Fruit fly (Drosophila melanogaster) ovary, adult (tissue): ENCODE measurements around the gene CG33784.

Experiments
- CG17801 ChIP-seq: fragments of 200-800 bp; optimal IDR thresholded peaks from 2 replicates; lab custom pipeline; 2019; ENCODE audit warnings: missing biosample characterization, mild to moderate bottlenecking, missing genetic modification characterization, moderate library complexity; ENCODE audit not compliant: partially characterized antibody

Gene CG33784

DNA sequence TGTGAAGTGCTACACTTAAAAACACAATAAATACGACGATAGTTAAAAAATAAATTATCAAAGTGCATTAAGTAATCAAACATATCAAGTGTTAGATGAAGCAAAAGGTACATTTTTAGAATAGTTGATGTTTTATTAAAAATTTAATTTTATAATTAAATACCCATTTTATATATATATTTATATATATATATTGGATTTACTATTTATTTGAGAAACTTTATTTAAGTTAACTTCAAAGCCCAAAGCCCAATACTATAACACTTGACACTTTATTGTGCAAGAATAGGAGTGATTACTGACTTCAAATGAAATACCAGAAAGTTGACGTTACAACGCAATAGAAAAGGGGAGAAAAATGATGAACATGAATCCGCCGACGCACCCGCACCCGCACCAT, 3.1 kb downstream of the CG33784 start, which contains the start of gene nerfin-2:
Gene nerfin-2 (plus strand): TSS at position 301 of the 400 bp plus-strand sequence.
- TF ChIP-seq CG17801, result no peak

- TF ChIP-seq CG17801, result peak; percentile 41
These were observed 7.7 kb downstream of the CG33784 start, which contains the start of gene Alp13 for dm6 chr3R:10075323-10075788. Gene Alp13, minus strand, starts transcription at chr3R:10075373.

- TF ChIP-seq CG17801, result peak; percentile 56
These were observed 9.0 kb downstream of the CG33784 start for dm6 chr3R:10076665-10077064.

DNA sequence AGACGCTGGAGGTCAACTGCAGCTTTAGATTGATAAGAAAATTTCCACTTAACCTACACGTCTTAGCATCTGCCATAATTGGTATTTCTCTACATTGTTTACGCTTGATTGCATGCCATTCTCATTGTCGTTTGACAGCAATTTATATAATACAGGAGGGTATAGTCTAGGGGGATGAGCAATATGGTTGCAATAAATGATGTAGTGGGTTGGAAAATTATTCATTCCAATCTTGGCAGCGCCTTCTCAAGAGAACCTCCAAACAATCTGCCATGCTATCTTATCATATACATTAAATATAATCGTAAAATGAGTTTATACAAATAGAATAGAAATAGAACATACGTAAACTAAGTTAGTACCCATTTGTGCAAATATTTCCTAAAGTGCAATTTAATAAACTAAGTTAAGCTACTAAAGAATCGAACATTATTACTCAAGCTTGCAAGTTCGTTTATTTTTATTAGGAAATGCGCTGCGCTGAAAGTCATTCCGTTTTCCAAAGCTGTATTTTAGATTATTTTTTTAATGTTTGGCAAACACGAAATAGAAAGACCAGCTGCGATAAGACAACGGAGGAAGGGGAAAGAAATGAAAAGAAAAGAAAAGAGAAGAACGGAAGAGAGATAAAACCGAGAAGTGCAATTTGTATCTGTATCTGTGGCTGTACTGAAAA, 10.9 kb downstream of the CG33784 start:
- no peak for TF ChIP-seq CG17801

DNA sequence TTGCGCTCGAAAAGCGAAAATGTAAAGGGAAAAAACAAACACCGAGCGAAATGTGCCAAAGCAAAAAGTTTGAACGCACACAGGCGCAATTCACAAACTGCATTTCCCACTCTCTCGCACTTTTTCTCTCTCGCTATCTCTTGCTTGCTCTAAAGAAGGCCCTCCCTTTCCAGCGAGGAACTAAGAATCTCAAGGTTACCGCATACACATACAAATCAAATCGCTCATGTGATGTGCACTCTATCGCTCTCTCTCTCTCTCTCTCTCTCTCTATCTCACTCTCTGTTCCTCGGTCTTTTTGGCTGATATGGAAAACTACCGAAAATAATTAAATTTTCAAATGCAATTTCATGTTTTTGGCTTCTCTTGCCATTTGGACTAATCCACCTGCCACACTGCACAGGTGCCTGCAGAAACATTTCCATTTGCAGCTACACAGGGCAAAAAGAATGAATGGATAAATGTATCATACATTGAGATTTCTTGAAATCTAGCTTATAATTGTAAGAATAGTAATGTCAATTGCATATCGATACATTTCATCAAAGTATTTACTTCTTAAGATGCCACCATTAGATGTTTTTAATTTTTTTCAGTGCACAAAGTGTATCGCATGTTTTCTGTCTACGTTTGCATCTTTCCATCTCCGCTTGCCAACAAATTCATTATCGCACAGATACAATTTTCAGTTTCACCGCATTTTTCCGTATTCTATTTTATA, 11.7 kb downstream of the CG33784 start:
- peak; percentile 78 for TF ChIP-seq CG17801

DNA sequence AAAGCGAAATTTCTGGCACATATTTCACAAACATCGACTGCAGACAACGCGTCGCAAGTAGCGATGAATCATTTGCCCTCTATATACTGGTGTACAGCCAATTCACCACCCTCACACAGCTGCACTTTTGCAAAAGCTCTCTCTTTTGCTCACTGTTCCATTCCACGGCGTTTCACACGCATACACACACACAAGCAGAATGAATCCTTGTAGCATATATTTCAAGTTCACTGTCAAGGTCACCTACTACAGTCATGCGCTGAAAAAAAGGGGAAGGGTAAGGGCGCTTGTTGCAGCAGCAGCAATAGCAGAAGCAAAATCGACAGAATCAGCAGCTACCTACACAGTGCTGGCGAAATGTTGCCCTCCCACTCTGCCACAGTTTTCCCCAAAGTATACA, 13.0 kb downstream of the CG33784 start:
- TF ChIP-seq CG17801, result peak; percentile 6

DNA sequence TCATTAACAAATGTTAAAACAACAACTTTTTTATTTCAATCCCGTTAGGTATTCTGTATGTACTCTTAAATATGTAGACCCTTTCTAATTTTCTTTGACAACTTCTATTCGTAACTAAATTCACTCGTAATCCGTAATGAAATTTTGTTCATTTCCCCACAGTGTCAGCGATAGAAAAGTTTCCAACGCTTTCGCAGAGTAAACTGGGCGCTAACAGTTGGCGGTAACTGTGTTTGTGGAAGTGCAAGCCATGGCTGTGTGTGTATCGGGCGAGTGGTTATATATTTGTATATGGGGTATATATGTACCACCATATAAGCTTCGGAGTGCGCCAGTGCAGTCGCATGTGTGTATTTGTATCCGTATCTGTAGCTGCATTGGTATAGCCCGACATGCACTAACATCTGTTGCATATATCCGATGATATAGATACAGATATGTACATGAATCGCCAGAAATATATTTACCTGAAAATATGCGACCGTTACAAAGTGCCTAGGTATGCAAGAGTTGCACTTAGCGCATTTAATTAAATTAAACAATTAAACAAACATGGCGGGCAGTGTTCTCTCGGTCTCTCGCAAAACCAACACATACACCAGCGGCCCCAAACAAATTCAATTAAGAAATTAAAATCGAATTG, 13.9 kb downstream of the CG33784 start:
- no peak for TF ChIP-seq CG17801

- peak; percentile 52 for TF ChIP-seq CG17801
These were observed 14.9 kb downstream of the CG33784 start for dm6 chr3R:10082549-10083075.

dm6 chr3R:10083077-10083476, 15.4 kb downstream of the CG33784 start:
- TF ChIP-seq CG17801, result peak; percentile 4

dm6 chr3R:10084179-10084647, 16.5 kb downstream of the CG33784 start:
- TF ChIP-seq CG17801, result no peak

dm6 chr3R:10084914-10085313, 17.2 kb downstream of the CG33784 start:
- peak; percentile 81 for TF ChIP-seq CG17801

dm6 chr3R:10086222-10086621, 18.5 kb downstream of the CG33784 start:
- no peak for TF ChIP-seq CG17801

DNA sequence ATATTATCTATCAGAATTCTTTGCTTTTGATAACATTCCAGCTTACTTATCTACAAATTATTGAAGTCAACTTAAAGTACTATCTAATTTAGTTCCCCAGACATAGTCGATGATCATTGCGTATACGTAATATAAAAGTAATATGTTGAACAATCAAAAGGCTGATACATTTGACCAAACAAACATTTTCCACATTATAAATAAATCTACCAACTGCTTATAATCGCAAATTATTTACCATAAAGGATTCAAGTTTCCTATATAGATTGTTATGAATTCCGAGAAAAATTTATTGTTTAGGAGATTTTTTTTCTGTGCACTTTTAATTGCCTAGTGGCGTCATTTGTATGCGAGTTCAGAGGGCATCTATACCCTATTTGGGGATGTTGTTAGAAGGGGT, 19.0 kb downstream of the CG33784 start:
- no peak for TF ChIP-seq CG17801

dm6 chr3R:10087206-10087927, 19.7 kb downstream of the CG33784 start:
- TF ChIP-seq CG17801, result peak; percentile 6

DNA sequence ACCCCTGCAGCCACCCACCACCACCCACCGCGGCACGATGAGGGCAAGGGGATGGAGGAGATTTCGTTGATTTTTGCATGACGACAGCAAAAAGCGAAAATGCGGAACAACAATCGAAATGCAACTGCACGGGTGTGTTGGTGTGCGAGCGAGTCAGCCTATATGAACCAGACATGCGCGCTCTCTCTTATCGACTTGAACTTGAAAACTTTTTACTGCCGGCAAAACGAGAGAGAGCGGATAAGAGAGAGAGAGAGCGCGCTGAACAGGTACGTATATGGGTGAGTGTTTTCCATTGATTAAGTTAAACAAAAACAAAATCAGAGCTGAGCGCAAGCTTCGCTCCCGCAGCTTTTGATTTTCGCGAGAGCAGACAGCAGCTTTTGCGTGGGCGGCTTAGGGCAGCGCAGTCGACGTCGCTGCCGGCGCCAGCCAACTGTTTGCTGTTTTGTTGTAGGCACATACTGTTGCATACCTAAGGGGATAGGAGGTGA, 21.5 kb downstream of the CG33784 start:
- peak; percentile 22 for TF ChIP-seq CG17801

dm6 chr3R:10090906-10091305, 23.2 kb downstream of the CG33784 start:
- TF ChIP-seq CG17801, result no peak
